5 worm cellular contexts compared by ENCODE assay signal in genomic region chrIV:10964688-10965087, ce11.
TF ChIP-seq lines count a peak whose summit lies in the region.

No protein-coding gene starts in this region.

TF ChIP-seq in whole organism, L1 larva, 84 proteins besides CTCF, POLR2A, EP300 and RAD21:
- TF ChIP-seq jun-1 (tag; optimal IDR thresholded peaks at IDR 0.05; lab: Kevin White, UChicago) (no peak), ces-1 (GFP tag; optimal IDR thresholded peaks at IDR 0.05; lab: Kevin White, UChicago) (no peak), snpc-4 (tag; optimal IDR thresholded peaks at IDR 0.05; lab: Kevin White, UChicago) (no peak), efl-1 (optimal IDR thresholded peaks at IDR 0.05; lab: Kevin White, UChicago) (no peak), efl-1 (GFP tag; optimal IDR thresholded peaks at IDR 0.05 in 1 of 2; lab: Kevin White, UChicago) (peak in 1 of 2 experiments; percentile 16), mdl-1 (tag; optimal IDR thresholded peaks at IDR 0.05; lab: Kevin White, UChicago) (peak in 1 of 2 experiments; percentile 9), tbx-2 (tag; optimal IDR thresholded peaks at IDR 0.05; lab: Kevin White, UChicago) (no peak), elt-3 (tag; optimal IDR thresholded peaks at IDR 0.05; lab: Kevin White, UChicago) (no peak), nhr-20 (tag; optimal IDR thresholded peaks at IDR 0.05; lab: Kevin White, UChicago) (peak; percentile 2), alr-1 (tag; optimal IDR thresholded peaks at IDR 0.05; lab: Kevin White, UChicago; ENCODE audit: borderline replicate concordance) (no peak), lin-35 (GFP tag; optimal IDR thresholded peaks at IDR 0.05; lab: Kevin White, UChicago) (peak in 1 of 2 experiments; percentile 39), elt-2 (tag; optimal IDR thresholded peaks at IDR 0.05; lab: Kevin White, UChicago) (peak; percentile 86), ceh-90 (tag; optimal IDR thresholded peaks at IDR 0.05; lab: Kevin White, UChicago) (no peak), mep-1 (tag; optimal IDR thresholded peaks at IDR 0.05; lab: Kevin White, UChicago) (no peak), fkh-10 (GFP tag; optimal IDR thresholded peaks at IDR 0.05; lab: Kevin White, UChicago) (no peak)

TF ChIP-seq in whole organism, L2 larva, 48 proteins besides CTCF, POLR2A, EP300 and RAD21:
- TF ChIP-seq sem-4 (tag; optimal IDR thresholded peaks at IDR 0.05; lab: Kevin White, UChicago), result no peak
- no peak for TF ChIP-seq unc-39 (tag; optimal IDR thresholded peaks at IDR 0.05; lab: Kevin White, UChicago)
- TF ChIP-seq mab-5 (tag; optimal IDR thresholded peaks at IDR 0.05; lab: Kevin White, UChicago), result no peak
- no peak for TF ChIP-seq aly-2 (tag; optimal IDR thresholded peaks at IDR 0.05; lab: Kevin White, UChicago)
- TF ChIP-seq ceh-16 (tag; optimal IDR thresholded peaks at IDR 0.05; lab: Kevin White, UChicago), result no peak
- no peak for TF ChIP-seq peb-1 (tag; optimal IDR thresholded peaks at IDR 0.05; lab: Kevin White, UChicago)
- no peak for TF ChIP-seq F13H6.1 (tag; optimal IDR thresholded peaks at IDR 0.05; lab: Kevin White, UChicago)
- no peak for TF ChIP-seq mbf-1 (tag; optimal IDR thresholded peaks at IDR 0.05; lab: Kevin White, UChicago)
- TF ChIP-seq ztf-11 (tag; optimal IDR thresholded peaks at IDR 0.05; lab: Kevin White, UChicago), result no peak
- TF ChIP-seq fos-1 (tag; optimal IDR thresholded peaks at IDR 0.05; lab: Kevin White, UChicago), result peak; percentile 33
- TF ChIP-seq nhr-237 (tag; optimal IDR thresholded peaks at IDR 0.05; lab: Kevin White, UChicago), result no peak
- no peak for TF ChIP-seq snpc-4 (tag; optimal IDR thresholded peaks at IDR 0.05; lab: Kevin White, UChicago)
- no peak for TF ChIP-seq sma-3 (GFP tag; optimal IDR thresholded peaks at IDR 0.05; lab: Kevin White, UChicago)
- TF ChIP-seq alr-1 (tag; optimal IDR thresholded peaks at IDR 0.05; lab: Kevin White, UChicago), result no peak
- no peak for TF ChIP-seq ceh-82 (tag; optimal IDR thresholded peaks at IDR 0.05; lab: Kevin White, UChicago)
- no peak for TF ChIP-seq gmeb-1 (tag; optimal IDR thresholded peaks at IDR 0.05; lab: Kevin White, UChicago)
- TF ChIP-seq sma-9 (GFP tag; optimal IDR thresholded peaks at IDR 0.05; lab: Kevin White, UChicago), result peak; percentile 82
- TF ChIP-seq sma-9 (tag; optimal IDR thresholded peaks at IDR 0.05; lab: Kevin White, UChicago), result no peak
- TF ChIP-seq blmp-1 (tag; optimal IDR thresholded peaks at IDR 0.05; lab: Kevin White, UChicago; ENCODE audit: insufficient read depth), result no peak

TF ChIP-seq in whole organism, L3 larva, 47 proteins besides CTCF, POLR2A, EP300 and RAD21:
- peak; percentile 69 for TF ChIP-seq elt-2 (tag; optimal IDR thresholded peaks at IDR 0.05; lab: Kevin White, UChicago)
- peak; percentile 45 for TF ChIP-seq pqm-1 (tag; optimal IDR thresholded peaks at IDR 0.05; lab: Kevin White, UChicago)
- TF ChIP-seq pha-4 (tag; optimal IDR thresholded peaks at IDR 0.05; lab: Kevin White, UChicago), result peak; percentile 24
- no peak for TF ChIP-seq nhr-43 (tag; optimal IDR thresholded peaks at IDR 0.05; lab: Kevin White, UChicago; ENCODE audit: poor library complexity, severe bottlenecking)
- no peak for TF ChIP-seq nhr-237 (tag; optimal IDR thresholded peaks at IDR 0.05; lab: Kevin White, UChicago)

TF ChIP-seq in whole organism, L4 larva, 104 proteins besides CTCF, POLR2A, EP300 and RAD21:
- TF ChIP-seq mdl-1 (tag; optimal IDR thresholded peaks at IDR 0.05; lab: Kevin White, UChicago) (peak in 1 of 2 experiments; percentile 1), vab-7 (GFP tag; IDR thresholded peaks at IDR 0.05; lab: Robert Waterston, UW) (no peak), mxl-3 (GFP tag; optimal IDR thresholded peaks at IDR 0.05; lab: Kevin White, UChicago) (peak; percentile 12), hlh-30 (tag; optimal IDR thresholded peaks at IDR 0.05; lab: Kevin White, UChicago; ENCODE audit: insufficient read depth) (peak; percentile 44), nhr-28 (tag; optimal IDR thresholded peaks at IDR 0.05; lab: Kevin White, UChicago) (peak; percentile 56), unc-130 (GFP tag; optimal IDR thresholded peaks at IDR 0.05; lab: Kevin White, UChicago) (no peak), nhr-48 (tag; optimal IDR thresholded peaks at IDR 0.05; lab: Kevin White, UChicago) (peak; percentile 50), daf-16 (GFP tag; optimal IDR thresholded peaks at IDR 0.05; lab: Kevin White, UChicago) (no peak), daf-16 (tag; optimal IDR thresholded peaks at IDR 0.05; lab: Kevin White, UChicago) (peak; percentile 55), nhr-42 (GFP tag; IDR thresholded peaks at IDR 0.05; lab: Robert Waterston, UW) (no peak), dmd-6 (GFP tag; IDR thresholded peaks at IDR 0.05; lab: Robert Waterston, UW) (peak; percentile 72), nhr-77 (tag; optimal IDR thresholded peaks at IDR 0.05; lab: Kevin White, UChicago) (peak; percentile 24), egl-43 (GFP tag; IDR thresholded peaks at IDR 0.05; lab: Robert Waterston, UW) (no peak), dve-1 (tag; optimal IDR thresholded peaks at IDR 0.05; lab: Kevin White, UChicago; ENCODE audit: insufficient read depth) (peak; percentile 52)

TF ChIP-seq in whole organism, young adult, 124 proteins besides CTCF, POLR2A, EP300 and RAD21:
- TF ChIP-seq nhr-80 (tag; optimal IDR thresholded peaks at IDR 0.05; lab: Kevin White, UChicago) (peak; percentile 57), hlh-12 (tag; optimal IDR thresholded peaks at IDR 0.05; lab: Kevin White, UChicago) (no peak)
